Fruit fly (Drosophila melanogaster) whole organism, pupa: Measurements from ENCODE around the gene CG4691.

ENCODE experiments used
- CG15710 ChIP-seq: fragments of 200-800 bp; sonication (Bioruptor generic); optimal IDR thresholded peaks from 2 replicates; lab custom pipeline; 2018; ENCODE audit warnings: missing biosample characterization, mild to moderate bottlenecking, missing genetic modification characterization, moderate library complexity
- CG9948 ChIP-seq: fragments of 200-800 bp; sonication (Bioruptor generic); optimal IDR thresholded peaks from 2 replicates; lab custom pipeline; 2018; ENCODE audit warnings: missing biosample characterization, mild to moderate bottlenecking, missing genetic modification characterization, moderate library complexity
- D1 ChIP-seq: fragments of 200-800 bp; sonication (Bioruptor generic); optimal IDR thresholded peaks from 2 replicates; lab custom pipeline; 2018; ENCODE audit warnings: missing biosample characterization, mild to moderate bottlenecking, missing genetic modification characterization, moderate library complexity
- gl ChIP-seq: fragments of 200-800 bp; sonication (Bioruptor generic); optimal IDR thresholded peaks from 2 replicates; lab custom pipeline; 2018; ENCODE audit warnings: missing biosample characterization, mild to moderate bottlenecking, missing genetic modification characterization

- TF ChIP-seq CG15710 (tag; lab: Kevin White, UChicago) (no peak), D1 (tag; lab: Kevin White, UChicago) (no peak), gl (tag; lab: Kevin White, UChicago) (no peak), CG9948 (tag; lab: Kevin White, UChicago) (no peak)
These were observed 15.5 kb upstream of the CG4691 start, which contains the start of gene CG42587 for dm6 chr2L:14745068-14745467.
